Worm (Caenorhabditis elegans): ENCODE measurements around the gene pitr-3.
A peak's percentile ranks its signal among the peaks of the same experiment; 100 is the strongest.

pitr-3 gene

ce11 chrV:9160224-9160886, 19.2 kb upstream of the pitr-3 start, which contains the start of gene col-144 (continued):
- TF ChIP-seq daf-8 (GFP tag; IDR thresholded peaks at IDR 0.05), result no peak
- no peak for TF ChIP-seq mep-1 (tag; optimal IDR thresholded peaks at IDR 0.05)
- TF ChIP-seq nhr-10 (tag; optimal IDR thresholded peaks at IDR 0.05), result no peak
- peak; percentile 95 for TF ChIP-seq aha-1 (tag)
- TF ChIP-seq ama-1 (optimal IDR thresholded peaks at IDR 0.05), result peak; percentile 83
- TF ChIP-seq D1046.2 (GFP tag; IDR thresholded peaks at IDR 0.05), result no peak
- TF ChIP-seq cey-2 (tag; optimal IDR thresholded peaks at IDR 0.05; ENCODE audit: borderline replicate concordance, insufficient read depth), result peak; percentile 9
- TF ChIP-seq madf-5 (GFP tag; IDR thresholded peaks at IDR 0.05), result 0 out of 4 replicates have a peak, but pooled peaks of 1 of the 2 experiments have one; percentile 61
- TF ChIP-seq nhr-76 (tag; optimal IDR thresholded peaks at IDR 0.05), result no peak
- peak; percentile 78 for TF ChIP-seq T26A8.4 (GFP tag; IDR thresholded peaks at IDR 0.05)
- TF ChIP-seq dve-1 (tag; optimal IDR thresholded peaks at IDR 0.05; ENCODE audit: insufficient read depth), result no peak
- TF ChIP-seq snpc-1.2 (GFP tag; IDR thresholded peaks at IDR 0.05), result no peak
- no peak for TF ChIP-seq ceh-44 (GFP tag; IDR thresholded peaks at IDR 0.05)
- TF ChIP-seq Y75B8A.6 (GFP tag; IDR thresholded peaks at IDR 0.05), result no peak
- peak; percentile 63 for TF ChIP-seq nhr-28 (tag; optimal IDR thresholded peaks at IDR 0.05)
- TF ChIP-seq arid-1 (GFP tag; conservative IDR thresholded peaks at IDR 0.05), result no peak
- 0 out of 2 replicates have a peak, but pooled peaks have one; percentile 16 for TF ChIP-seq egl-43 (GFP tag; IDR thresholded peaks at IDR 0.05)
- TF ChIP-seq hlh-11 (tag; optimal IDR thresholded peaks at IDR 0.05), result peak; percentile 40

- TF ChIP-seq T26A8.4 (GFP tag; IDR thresholded peaks at IDR 0.05) (peak; percentile 82), mep-1 (tag; optimal IDR thresholded peaks at IDR 0.05) (peak; percentile 27), ama-1 (optimal IDR thresholded peaks at IDR 0.05) (peak; percentile 79), zfp-3 (GFP tag; conservative IDR thresholded peaks at IDR 0.05) (peak; percentile 74; the same call in 1 of the 2 replicates)
Measured at ce11 chrV:9159146-9159717, 18.0 kb upstream of the pitr-3 start.

ce11 chrV:9157597-9157996, 16.4 kb upstream of the pitr-3 start:
- TF ChIP-seq spr-1 (tag; optimal IDR thresholded peaks at IDR 0.05) (no peak), F44E2.7 (GFP tag; IDR thresholded peaks at IDR 0.05) (no peak), ces-1 (GFP tag; optimal IDR thresholded peaks at IDR 0.05) (peak; percentile 80), arid-1 (GFP tag; conservative IDR thresholded peaks at IDR 0.05) (no peak), fkh-10 (GFP tag; optimal IDR thresholded peaks at IDR 0.05) (peak; percentile 81), mdl-1 (tag; optimal IDR thresholded peaks at IDR 0.05) (peak in 1 of 2 experiments; percentile 2), set-16 (GFP tag; IDR thresholded peaks at IDR 0.05) (no peak), F26F4.8 (GFP tag; conservative IDR thresholded peaks at IDR 0.05) (no peak)

ce11 chrV:9156679-9157078, 15.5 kb upstream of the pitr-3 start, which contains the start of gene B0222.15:
Gene B0222.15, minus strand, starts transcription at chrV:9156779.
- TF ChIP-seq ceh-32 (tag; optimal IDR thresholded peaks at IDR 0.05; ENCODE audit: poor library complexity) (no peak), unc-39 (tag; optimal IDR thresholded peaks at IDR 0.05) (no peak), nhr-28 (tag; optimal IDR thresholded peaks at IDR 0.05) (no peak), egl-27 (tag; optimal IDR thresholded peaks at IDR 0.05) (no peak), nhr-77 (tag; optimal IDR thresholded peaks at IDR 0.05) (no peak), D1046.2 (GFP tag; IDR thresholded peaks at IDR 0.05) (no peak), nhr-237 (tag; optimal IDR thresholded peaks at IDR 0.05) (no peak), Y75B8A.6 (GFP tag; IDR thresholded peaks at IDR 0.05) (no peak), F10B5.3 (tag; optimal IDR thresholded peaks at IDR 0.05) (no peak), lir-3 (tag; optimal IDR thresholded peaks at IDR 0.05) (no peak), aly-2 (tag; optimal IDR thresholded peaks at IDR 0.05) (no peak), lin-38 (GFP tag; IDR thresholded peaks at IDR 0.05) (no peak), zfp-3 (GFP tag; conservative IDR thresholded peaks at IDR 0.05) (no peak), ztf-11 (tag; optimal IDR thresholded peaks at IDR 0.05) (no peak), nhr-102 (tag; optimal IDR thresholded peaks at IDR 0.05) (no peak), mes-2 (tag; optimal IDR thresholded peaks at IDR 0.05; ENCODE audit: poor library complexity, severe bottlenecking) (no peak)
